Fruit fly (Drosophila melanogaster) whole organism, embryonic: ENCODE data around the gene por.

Source experiments
- B-H2 ChIP-seq: fragments of 200-800 bp; sonication (Bioruptor generic); optimal IDR thresholded peaks from 2 replicates; lab custom pipeline; 2018; ENCODE audit warnings: missing biosample characterization, mild to moderate bottlenecking, missing genetic modification characterization
- Blimp-1 ChIP-seq: fragments of 200-800 bp; sonication (Bioruptor generic); optimal IDR thresholded peaks from 3 replicates; lab custom pipeline; 2018; ENCODE audit warnings: missing biosample characterization, missing genetic modification characterization, mild to moderate bottlenecking, moderate library complexity, missing genetic modification reagents
- CG11456 ChIP-seq: fragments of 200-800 bp; sonication (Bioruptor generic); IDR thresholded peaks from 3 replicates; pipeline ENCODE4 v1.3.6; 2022; ENCODE audit warnings: missing biosample characterization, missing genetic modification characterization
- CG12219 ChIP-seq: fragments of 200-800 bp; sonication (Bioruptor generic); optimal IDR thresholded peaks from 3 replicates; lab custom pipeline; 2018; ENCODE audit warnings: missing biosample characterization, mild to moderate bottlenecking, missing genetic modification characterization
- CG13296 ChIP-seq: fragments of 200-800 bp; sonication (Bioruptor generic); optimal IDR thresholded peaks from 3 replicates; lab custom pipeline; 2018; ENCODE audit warnings: missing biosample characterization, mild to moderate bottlenecking, missing genetic modification characterization
- CG13424 ChIP-seq: fragments of 200-800 bp; sonication (Bioruptor generic); optimal IDR thresholded peaks from 2 replicates; lab custom pipeline; 2019; ENCODE audit warnings: missing biosample characterization, mild to moderate bottlenecking, missing genetic modification characterization, moderate library complexity
- CG17186 ChIP-seq: fragments of 200-800 bp; sonication (Bioruptor generic); optimal IDR thresholded peaks from 3 replicates; lab custom pipeline; 2017; ENCODE audit warnings: missing biosample characterization, missing genetic modification reagents, missing genetic modification characterization
- CG17361 ChIP-seq: fragments of 200-800 bp; sonication (Bioruptor generic); IDR thresholded peaks from 3 replicates; pipeline ENCODE4 v1.3.6; 2022; ENCODE audit warnings: missing biosample characterization, missing genetic modification characterization
- CG17385 ChIP-seq: fragments of 200-800 bp; sonication (Bioruptor generic); optimal IDR thresholded peaks from 3 replicates; lab custom pipeline; 2018; ENCODE audit warnings: missing biosample characterization, mild to moderate bottlenecking, missing genetic modification characterization
- CG18011 ChIP-seq: fragments of 200-800 bp; sonication (Bioruptor generic); optimal IDR thresholded peaks from 2 replicates; lab custom pipeline; 2017; ENCODE audit warnings: missing biosample characterization, missing genetic modification characterization, mild to moderate bottlenecking, moderate library complexity, missing genotype
- CG18262 ChIP-seq: fragments of 200-800 bp; optimal IDR thresholded peaks from 3 replicates; lab custom pipeline; 2019; ENCODE audit warnings: missing biosample characterization, mild to moderate bottlenecking, missing genetic modification characterization, moderate library complexity
- CG2678 ChIP-seq: fragments of 200-800 bp; sonication (Bioruptor generic); optimal IDR thresholded peaks from 3 replicates; lab custom pipeline; 2019; ENCODE audit warnings: missing biosample characterization, mild to moderate bottlenecking, missing genetic modification characterization, moderate library complexity
- CG30403 ChIP-seq: fragments of 200-800 bp; sonication (Bioruptor generic); optimal IDR thresholded peaks from 3 replicates; lab custom pipeline; 2016; ENCODE audit warnings: missing biosample characterization, missing genetic modification characterization
- CG32532 ChIP-seq: fragments of 200-800 bp; sonication (Bioruptor generic); IDR thresholded peaks from 2 replicates; pipeline ENCODE4 v1.3.6; 2022; ENCODE audit warnings: missing biosample characterization, missing genetic modification characterization
- CG4404 ChIP-seq: fragments of 200-800 bp; sonication (Bioruptor generic); IDR thresholded peaks from 2 replicates; pipeline ENCODE4 v1.3.6; 2022; ENCODE audit warnings: missing biosample characterization, missing genetic modification characterization
- CG4820 ChIP-seq: fragments of 200-800 bp; sonication (Bioruptor generic); optimal IDR thresholded peaks from 3 replicates; lab custom pipeline; 2016; ENCODE audit warnings: missing biosample characterization, missing genetic modification characterization
- CG6689 ChIP-seq: fragments of 200-800 bp; sonication (Bioruptor generic); IDR thresholded peaks from 2 replicates; pipeline ENCODE4 v1.3.6; 2022; ENCODE audit warnings: missing biosample characterization, missing genetic modification characterization
- CG7839 ChIP-seq: fragments of 200-800 bp; sonication (Bioruptor generic); optimal IDR thresholded peaks from 3 replicates; lab custom pipeline; 2018; ENCODE audit warnings: missing biosample characterization, mild to moderate bottlenecking, missing genetic modification characterization, moderate library complexity
- CTCF ChIP-seq: fragments of 200-800 bp; sonication (Bioruptor generic); optimal IDR thresholded peaks from 2 replicates; lab custom pipeline; 2017; ENCODE audit warnings: missing biosample characterization, mild to moderate bottlenecking, missing genetic modification characterization, moderate library complexity
- D19A ChIP-seq: fragments of 200-800 bp; optimal IDR thresholded peaks from 3 replicates; lab custom pipeline; 2019; ENCODE audit warnings: missing biosample characterization, mild to moderate bottlenecking, missing genetic modification characterization, moderate library complexity
- D19B ChIP-seq: fragments of 200-800 bp; sonication (Bioruptor generic); optimal IDR thresholded peaks from 2 replicates; lab custom pipeline; 2017; ENCODE audit warnings: missing biosample characterization, mild to moderate bottlenecking, missing genetic modification characterization
- HLH3B ChIP-seq: fragments of 200-800 bp; sonication (Bioruptor generic); IDR thresholded peaks from 2 replicates; pipeline ENCODE4 v1.3.6; 2022; ENCODE audit warnings: missing biosample characterization, missing genetic modification characterization
- Kr ChIP-seq: fragments of 200-800 bp; sonication (Bioruptor generic); optimal IDR thresholded peaks from 2 replicates; lab custom pipeline; 2017; ENCODE audit warnings: missing biosample characterization, mild to moderate bottlenecking, missing genetic modification characterization
- Nf-YA ChIP-seq: fragments of 200-800 bp; sonication (Bioruptor generic); IDR thresholded peaks from 2 replicates; pipeline ENCODE4 v1.3.6; 2022; ENCODE audit warnings: missing biosample characterization, missing genetic modification characterization
- Pdp1 ChIP-seq, 2 experiments: fragments of 200-800 bp; sonication (Bioruptor generic); optimal IDR thresholded peaks; 3 replicates each; lab custom pipeline; 2016; ENCODE audit warnings: missing biosample characterization in 2 of 2, missing genetic modification characterization in 2 of 2, mild to moderate bottlenecking in 1 of 2, moderate library complexity in 1 of 2
- Ptx1 ChIP-seq: fragments of 200-800 bp; sonication (Bioruptor generic); IDR thresholded peaks from 2 replicates; pipeline ENCODE4 v1.3.6; 2022; ENCODE audit warnings: missing biosample characterization, missing genetic modification characterization
- Sox102F ChIP-seq: fragments of 200-800 bp; sonication (Bioruptor generic); optimal IDR thresholded peaks from 2 replicates; lab custom pipeline; 2018; ENCODE audit warnings: missing biosample characterization, mild to moderate bottlenecking, missing genetic modification characterization, moderate library complexity
- ash1 ChIP-seq: fragments of 200-800 bp; sonication (Bioruptor generic); optimal IDR thresholded peaks from 2 replicates; lab custom pipeline; 2018; ENCODE audit warnings: missing biosample characterization, mild to moderate bottlenecking, missing genetic modification characterization
- cad ChIP-seq: fragments of >200 bp; optimal IDR thresholded peaks from 2 replicates; lab custom pipeline; 2017; ENCODE audit warnings: missing biosample characterization, missing genetic modification characterization
- ci ChIP-seq: fragments of 200-800 bp; sonication (Bioruptor generic); IDR thresholded peaks from 3 replicates; pipeline ENCODE4 v1.3.6; 2022; ENCODE audit warnings: missing biosample characterization, missing genetic modification characterization
- eve ChIP-seq, 2 experiments: fragments of >200 bp; optimal IDR thresholded peaks; 2 replicates each; lab custom pipeline; 2017; ENCODE audit warnings: missing biosample characterization in 2 of 2, missing genetic modification characterization in 2 of 2
- gcm ChIP-seq: fragments of 200-800 bp; sonication (Bioruptor generic); optimal IDR thresholded peaks from 2 replicates; lab custom pipeline; 2019; ENCODE audit warnings: missing biosample characterization, mild to moderate bottlenecking, missing genetic modification characterization, moderate library complexity
- gem ChIP-seq: fragments of 200-800 bp; sonication (Bioruptor generic); optimal IDR thresholded peaks from 2 replicates; lab custom pipeline; 2019; ENCODE audit warnings: missing biosample characterization, mild to moderate bottlenecking, missing genetic modification characterization, moderate library complexity
- ind ChIP-seq: fragments of 200-800 bp; sonication (Bioruptor generic); optimal IDR thresholded peaks from 3 replicates; lab custom pipeline; 2016; ENCODE audit warnings: missing biosample characterization, missing genetic modification characterization
- lab ChIP-seq: fragments of 200-800 bp; sonication (Bioruptor generic); optimal IDR thresholded peaks from 3 replicates; lab custom pipeline; 2017; ENCODE audit warnings: missing biosample characterization, missing genetic modification characterization, mild to moderate bottlenecking, moderate library complexity, missing genetic modification reagents
- lov ChIP-seq, 2 experiments: fragments of 200-800 bp in 1 of 2; fragments of >200 bp in 1 of 2; sonication (Bioruptor generic) in 1 of 2; IDR thresholded peaks in 1 of 2; optimal IDR thresholded peaks in 1 of 2; 2 replicates in 1 of 2; 3 replicates in 1 of 2; pipeline versions ENCODE4 v1.3.6 to Lab custom; 2017 to 2022; ENCODE audit warnings: missing biosample characterization in 1 of 2, missing genetic modification characterization in 1 of 2
- nerfin-1 ChIP-seq: fragments of 200-800 bp; sonication (Bioruptor generic); optimal IDR thresholded peaks from 3 replicates; lab custom pipeline; 2019; ENCODE audit warnings: missing biosample characterization, mild to moderate bottlenecking, missing genetic modification characterization, moderate library complexity
- pfk ChIP-seq: fragments of 200-800 bp; sonication (Bioruptor generic); optimal IDR thresholded peaks from 2 replicates; lab custom pipeline; 2018; ENCODE audit warnings: missing biosample characterization, mild to moderate bottlenecking, missing genetic modification characterization, moderate library complexity
- psq ChIP-seq: fragments of 200-800 bp; sonication (Bioruptor generic); optimal IDR thresholded peaks from 2 replicates; lab custom pipeline; 2017; ENCODE audit warnings: missing biosample characterization, missing genetic modification characterization
- pzg ChIP-seq: fragments of 200-800 bp; sonication (Bioruptor generic); optimal IDR thresholded peaks from 3 replicates; lab custom pipeline; 2018; ENCODE audit warnings: missing biosample characterization, mild to moderate bottlenecking, missing genetic modification characterization, moderate library complexity
- ranshi ChIP-seq: fragments of 200-800 bp; sonication (Bioruptor generic); IDR thresholded peaks from 2 replicates; pipeline ENCODE4 v1.3.6; 2022; ENCODE audit warnings: missing biosample characterization, missing genetic modification characterization
- sd ChIP-seq: fragments of 200-800 bp; sonication (Bioruptor generic); optimal IDR thresholded peaks from 3 replicates; lab custom pipeline; 2018; ENCODE audit warnings: missing biosample characterization, mild to moderate bottlenecking, missing genetic modification characterization, moderate library complexity
- sima ChIP-seq: fragments of 200-800 bp; sonication (Bioruptor generic); optimal IDR thresholded peaks from 2 replicates; lab custom pipeline; 2016; ENCODE audit warnings: missing biosample characterization, missing genetic modification characterization
- slbo ChIP-seq: fragments of 200-800 bp; sonication (Bioruptor generic); IDR thresholded peaks from 2 replicates; pipeline ENCODE4 v1.3.6; 2022; ENCODE audit warnings: missing biosample characterization, missing genetic modification characterization
- slp2 ChIP-seq: fragments of 200-800 bp; sonication (Bioruptor generic); optimal IDR thresholded peaks from 2 replicates; lab custom pipeline; 2016; ENCODE audit warnings: missing biosample characterization, missing genetic modification characterization
- sr ChIP-seq: fragments of 200-800 bp; sonication (Bioruptor generic); IDR thresholded peaks from 3 replicates; pipeline ENCODE4 v1.3.6; 2022; ENCODE audit warnings: missing biosample characterization, missing genetic modification characterization
- twi ChIP-seq: fragments of 200-800 bp; optimal IDR thresholded peaks from 2 replicates; lab custom pipeline; 2019; ENCODE audit warnings: missing biosample characterization, mild to moderate bottlenecking, missing genetic modification characterization, moderate library complexity
- tx ChIP-seq: fragments of 200-800 bp; sonication (Bioruptor generic); optimal IDR thresholded peaks from 2 replicates; lab custom pipeline; 2016; ENCODE audit warnings: missing biosample characterization, missing genetic modification characterization
- yki ChIP-seq: fragments of >200 bp; optimal IDR thresholded peaks from 3 replicates; lab custom pipeline; 2018

Gene por

dm6 chrX:18363423-18363822, 16.2 kb downstream of the por start (continued):
- TF ChIP-seq pzg (GFP tag; lab: Kevin White, UChicago) (no peak), cad (no peak), Kr (GFP tag; lab: Kevin White, UChicago) (no peak), CTCF (GFP tag; lab: Kevin White, UChicago) (peak; percentile 27), sd (tag; lab: Kevin White, UChicago) (no peak), CG13296 (GFP tag; lab: Kevin White, UChicago) (no peak), tx (GFP tag; lab: Kevin White, UChicago) (no peak), CG12219 (GFP tag; lab: Kevin White, UChicago) (no peak), CG17361 (GFP tag; lab: Robert Waterston, UW) (no peak), gcm (GFP tag; lab: Kevin White, UChicago) (no peak), ash1 (GFP tag; lab: Kevin White, UChicago) (no peak), ranshi (GFP tag; lab: Robert Waterston, UW) (no peak), CG11456 (GFP tag; lab: Robert Waterston, UW) (no peak), sr (GFP tag; lab: Robert Waterston, UW) (peak; percentile 87), nerfin-1 (tag; lab: Kevin White, UChicago) (no peak), yki (lab: Kevin White, UChicago) (no peak), lov (optimal IDR thresholded peaks at IDR 0.05; lab: Kevin White, UChicago) (no peak), lov (GFP tag; IDR thresholded peaks at IDR 0.05; lab: Robert Waterston, UW) (0 out of 3 replicates have a peak, but pooled peaks have one; percentile 29), CG18011 (GFP tag; lab: Kevin White, UChicago) (no peak), slp2 (GFP tag; lab: Kevin White, UChicago) (no peak), Nf-YA (GFP tag; lab: Robert Waterston, UW) (no peak)

- TF ChIP-seq psq (GFP tag; lab: Kevin White, UChicago) (no peak), CG13424 (peak; percentile 39), CG18262 (tag; lab: Kevin White, UChicago) (peak; percentile 25), ind (GFP tag; lab: Kevin White, UChicago) (peak; percentile 30), CG17186 (GFP tag; lab: Kevin White, UChicago) (no peak), CG4404 (GFP tag; lab: Robert Waterston, UW) (no peak), CG17385 (GFP tag; lab: Kevin White, UChicago) (peak; percentile 8), CG7839 (tag; lab: Kevin White, UChicago) (peak; percentile 45), lab (GFP tag; lab: Kevin White, UChicago) (peak; percentile 2), eve (GFP tag; optimal IDR thresholded peaks at IDR 0.05; lab: Kevin White, UChicago) (peak in 1 of 2 experiments; percentile 57), D19A (peak; percentile 5), slbo (GFP tag; lab: Robert Waterston, UW) (peak; percentile 10; the same call in 1 of the 2 replicates), gem (tag; lab: Kevin White, UChicago) (peak; percentile 33), sima (GFP tag; lab: Kevin White, UChicago) (no peak), B-H2 (no peak), CG6689 (GFP tag; lab: Robert Waterston, UW) (0 out of 2 replicates have a peak, but pooled peaks have one; percentile 21), D19B (GFP tag; lab: Kevin White, UChicago) (peak; percentile 28), CG4820 (GFP tag; lab: Kevin White, UChicago) (peak; percentile 21), CG30403 (peak; percentile 20), HLH3B (peak; percentile 34; the same call in 1 of the 2 replicates), Blimp-1 (peak; percentile 4), Sox102F (GFP tag; lab: Kevin White, UChicago) (peak; percentile 48), Ptx1 (GFP tag; lab: Robert Waterston, UW) (peak; percentile 52; the same call in 1 of the 2 replicates), twi (no peak), CG2678 (tag; lab: Kevin White, UChicago) (peak; percentile 53), Pdp1 (GFP tag; optimal IDR thresholded peaks at IDR 0.05; lab: Kevin White, UChicago) (peak in 1 of 2 experiments; percentile 17), CG17361 (GFP tag; lab: Robert Waterston, UW) (0 out of 3 replicates have a peak, but pooled peaks have one; percentile 32), sr (GFP tag; lab: Robert Waterston, UW) (0 out of 3 replicates have a peak, but pooled peaks have one; percentile 24), CG32532 (GFP tag; lab: Robert Waterston, UW) (0 out of 2 replicates have a peak, but pooled peaks have one; percentile 18), ci (0 out of 3 replicates have a peak, but pooled peaks have one; percentile 5), pfk (GFP tag; lab: Kevin White, UChicago) (no peak)
Measured at dm6 chrX:18358352-18358931, 21.2 kb downstream of the por start, which contains the start of gene CG6106. TSS of gene CG6106 (plus strand) at chrX:18358881.
